Fruit fly (Drosophila melanogaster): ENCODE data around the gene CG2924.

Gene CG2924

DNA sequence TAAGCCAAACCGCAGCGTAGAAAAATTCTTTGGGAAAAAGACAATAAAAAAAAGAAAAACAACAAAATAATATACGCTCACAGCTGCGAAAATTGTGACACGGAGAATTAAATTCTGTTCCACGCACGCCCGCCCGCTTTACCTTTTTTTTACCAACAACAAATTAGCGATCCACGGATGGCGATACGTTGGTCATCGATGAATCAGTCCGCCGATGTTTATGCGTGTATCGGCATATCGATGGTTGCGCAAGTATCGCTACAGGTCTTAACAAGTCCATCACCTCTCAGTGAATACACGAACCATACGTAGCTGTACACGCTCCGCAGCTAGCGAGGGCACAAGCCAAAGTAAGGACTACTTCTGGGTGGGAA, at the start of gene CG2924 (continued):
- TF ChIP-seq CG10543 (GFP tag; optimal IDR thresholded peaks at IDR 0.05), result peak; percentile 18
- peak; percentile 76; the same call in 2 of the 3 replicates for TF ChIP-seq CG11560 (tag; IDR thresholded peaks at IDR 0.05)
- TF ChIP-seq CG30431 (GFP tag; optimal IDR thresholded peaks at IDR 0.05), result no peak
- no peak for TF ChIP-seq CG8478 (optimal IDR thresholded peaks at IDR 0.05)
- no peak for TF ChIP-seq CG31441 (GFP tag; IDR thresholded peaks at IDR 0.05)
- TF ChIP-seq CG15601 (tag; optimal IDR thresholded peaks at IDR 0.05), result peak; percentile 51
- peak; percentile 69 for TF ChIP-seq CG10267 (tag; optimal IDR thresholded peaks at IDR 0.05)
- TF ChIP-seq ATbp (GFP tag; optimal IDR thresholded peaks at IDR 0.05), result no peak
- TF ChIP-seq sna (GFP tag; IDR thresholded peaks at IDR 0.05; ENCODE audit: partially characterized antibody), result peak; percentile 99
- TF ChIP-seq org-1 (GFP tag; optimal IDR thresholded peaks at IDR 0.05), result no peak
- no peak for TF ChIP-seq CG8388 (GFP tag; optimal IDR thresholded peaks at IDR 0.05)
- no peak for TF ChIP-seq oc (tag; optimal IDR thresholded peaks at IDR 0.05)
- TF ChIP-seq Antp (GFP tag; optimal IDR thresholded peaks at IDR 0.05), result peak; percentile 86
- peak; percentile 42 for TF ChIP-seq Mes4 (GFP tag; optimal IDR thresholded peaks at IDR 0.05)
- TF ChIP-seq HLH54F (GFP tag; optimal IDR thresholded peaks at IDR 0.05), result peak; percentile 78
- TF ChIP-seq dmrt99B (tag; optimal IDR thresholded peaks at IDR 0.05), result no peak
- peak; percentile 85 for TF ChIP-seq CG8290 (GFP tag; optimal IDR thresholded peaks at IDR 0.05)
- TF ChIP-seq CG8290 (tag; optimal IDR thresholded peaks at IDR 0.05), result peak in 1 of 2 experiments; percentile 95
- TF ChIP-seq Ets65A (GFP tag), result peak; percentile 94
- TF ChIP-seq shn (GFP tag; optimal IDR thresholded peaks at IDR 0.05), result peak; percentile 45
- TF ChIP-seq CG11723 (GFP tag; optimal IDR thresholded peaks at IDR 0.05), result no peak
- peak; percentile 81 for TF ChIP-seq sob (GFP tag; IDR thresholded peaks at IDR 0.05)
- TF ChIP-seq CG10565 (GFP tag; optimal IDR thresholded peaks at IDR 0.05), result no peak
- TF ChIP-seq Hand (GFP tag; optimal IDR thresholded peaks at IDR 0.05), result no peak
- 0 out of 3 replicates have a peak, but pooled peaks have one; percentile 57 for TF ChIP-seq CG2199 (GFP tag; IDR thresholded peaks at IDR 0.05)
- no peak for TF ChIP-seq twi (tag; optimal IDR thresholded peaks at IDR 0.05)
- peak; percentile 32; the same call in 1 of the 2 replicates for TF ChIP-seq ttk (GFP tag; IDR thresholded peaks at IDR 0.05)
- no peak for TF ChIP-seq jigr1 (GFP tag; IDR thresholded peaks at IDR 0.05)
- peak; percentile 52 for TF ChIP-seq Chrac-16 (GFP tag; optimal IDR thresholded peaks at IDR 0.05)
- TF ChIP-seq gce (GFP tag; IDR thresholded peaks at IDR 0.05), result no peak
- peak; percentile 54 for TF ChIP-seq NC2β (GFP tag; optimal IDR thresholded peaks at IDR 0.05)
- peak; percentile 29 for TF ChIP-seq pfk (GFP tag; optimal IDR thresholded peaks at IDR 0.05)
- TF ChIP-seq CG7839 (tag; optimal IDR thresholded peaks at IDR 0.05), result peak; percentile 16
- TF ChIP-seq CG3065 (GFP tag; optimal IDR thresholded peaks at IDR 0.05), result no peak
- TF ChIP-seq CG12391 (tag; optimal IDR thresholded peaks at IDR 0.05), result peak; percentile 66
- no peak for TF ChIP-seq dimm (GFP tag; IDR thresholded peaks at IDR 0.05)
- TF ChIP-seq chinmo (GFP tag; IDR thresholded peaks at IDR 0.05; ENCODE audit: partially characterized antibody), result peak; percentile 100
- peak; percentile 53 for TF ChIP-seq ems (GFP tag; optimal IDR thresholded peaks at IDR 0.05)
- TF ChIP-seq sqz (GFP tag; optimal IDR thresholded peaks at IDR 0.05), result peak; percentile 42
- peak; percentile 79 for TF ChIP-seq pho (GFP tag; optimal IDR thresholded peaks at IDR 0.05)
- TF ChIP-seq HmgD (GFP tag; optimal IDR thresholded peaks at IDR 0.05), result peak; percentile 89
- TF ChIP-seq CG10654 (GFP tag; optimal IDR thresholded peaks at IDR 0.05), result peak; percentile 29
- TF ChIP-seq ham (GFP tag; IDR thresholded peaks at IDR 0.05), result no peak
- no peak for TF ChIP-seq CG17359 (tag; optimal IDR thresholded peaks at IDR 0.05)
- peak; percentile 16 for TF ChIP-seq Deaf1 (tag; optimal IDR thresholded peaks at IDR 0.05)
- TF ChIP-seq zfh2 (GFP tag; optimal IDR thresholded peaks at IDR 0.05), result peak; percentile 81
- TF ChIP-seq Hey (tag; optimal IDR thresholded peaks at IDR 0.05), result no peak
- no peak for TF ChIP-seq fru (optimal IDR thresholded peaks at IDR 0.05)
- TF ChIP-seq CG14965 (GFP tag; optimal IDR thresholded peaks at IDR 0.05; ENCODE audit: borderline replicate concordance), result no peak
- peak; percentile 43 for TF ChIP-seq CG12299 (tag; optimal IDR thresholded peaks at IDR 0.05)
- TF ChIP-seq sug (tag; optimal IDR thresholded peaks at IDR 0.05), result peak; percentile 63
- TF ChIP-seq nmo (GFP tag; optimal IDR thresholded peaks at IDR 0.05), result peak; percentile 67
- peak; percentile 77 for TF ChIP-seq CG9797 (GFP tag; optimal IDR thresholded peaks at IDR 0.05)

Measured in whole organism, embryonic.